Worm (Caenorhabditis elegans) whole organism, L3 larva: Measurements from ENCODE around the gene col-71.

Experiments
- ama-1 ChIP-seq: fragments of 150-350 bp; optimal IDR thresholded peaks from 2 replicates; lab custom pipeline; 2018
- elt-2 ChIP-seq: sonication (generic microtip); optimal IDR thresholded peaks from 2 replicates; lab custom pipeline; 2016; ENCODE audit warnings: missing genetic modification reagents, mild to moderate bottlenecking, missing genetic modification characterization, missing compliant biosample characterization
- elt-3 ChIP-seq, 3 experiments: fragments of 150-350 bp in 1 of 3; sonication (generic microtip) in 2 of 3; optimal IDR thresholded peaks; 2 replicates in 2 of 3; 4 replicates in 1 of 3; lab custom pipeline; 2014 to 2017; ENCODE audit warnings: missing biosample characterization in 3 of 3, missing genetic modification characterization in 3 of 3
- eor-1 ChIP-seq, 2 experiments: fragments of 150-350 bp; optimal IDR thresholded peaks; 2 replicates each; lab custom pipeline; 2014 to 2018; ENCODE audit warnings: missing biosample characterization in 2 of 2, missing genetic modification characterization in 2 of 2
- fos-1 ChIP-seq: fragments of 150-350 bp; optimal IDR thresholded peaks from 2 replicates; lab custom pipeline; 2014; ENCODE audit warnings: missing biosample characterization, missing genetic modification characterization
- lin-39 ChIP-seq: fragments of 150-350 bp; optimal IDR thresholded peaks from 2 replicates; lab custom pipeline; 2018; ENCODE audit warnings: missing biosample characterization, missing genetic modification reagents, missing genetic modification characterization
- nfya-1 ChIP-seq: sonication (generic microtip); optimal IDR thresholded peaks from 2 replicates; lab custom pipeline; 2017; ENCODE audit warnings: missing genetic modification characterization, mild to moderate bottlenecking, missing compliant biosample characterization, antibody characterized with exemption, moderate library complexity; ENCODE audit not compliant: insufficient read depth
- nhr-11 ChIP-seq: fragments of 150-350 bp; optimal IDR thresholded peaks from 2 replicates; lab custom pipeline; 2014; ENCODE audit warnings: missing biosample characterization, missing genetic modification characterization
- nhr-237 ChIP-seq: fragments of 150-350 bp; optimal IDR thresholded peaks from 2 replicates; lab custom pipeline; 2014; ENCODE audit warnings: missing biosample characterization, missing genetic modification characterization
- nhr-25 ChIP-seq: sonication (generic microtip); optimal IDR thresholded peaks from 2 replicates; lab custom pipeline; 2017; ENCODE audit warnings: missing biosample characterization, missing genetic modification characterization
- pqm-1 ChIP-seq: fragments of 150-350 bp; optimal IDR thresholded peaks from 2 replicates; lab custom pipeline; 2017; ENCODE audit warnings: missing biosample characterization, missing genetic modification characterization, inconsistent platforms
- ztf-11 ChIP-seq: fragments of 150-350 bp; optimal IDR thresholded peaks from 2 replicates; lab custom pipeline; 2014; ENCODE audit warnings: missing biosample characterization, missing genetic modification characterization

ce11 chrII:3528256-3528655 is 25.9 kb upstream of the col-71 start, which contains the start of gene ncs-6:
- TF ChIP-seq eor-1 (tag; optimal IDR thresholded peaks at IDR 0.05; lab: Kevin White, UChicago) = no peak
- TF ChIP-seq ama-1 (lab: Kevin White, UChicago) = no peak
- no peak for TF ChIP-seq nhr-11 (tag; lab: Kevin White, UChicago)
- TF ChIP-seq ztf-11 (tag; lab: Kevin White, UChicago) = no peak
- TF ChIP-seq elt-2 (tag; lab: Kevin White, UChicago) = no peak
- TF ChIP-seq lin-39 (tag; lab: Kevin White, UChicago) = no peak
- no peak for TF ChIP-seq elt-3 (tag; optimal IDR thresholded peaks at IDR 0.05; lab: Kevin White, UChicago)
- TF ChIP-seq fos-1 (tag; lab: Kevin White, UChicago) = no peak
- TF ChIP-seq nfya-1 (tag; lab: Kevin White, UChicago) = no peak
- TF ChIP-seq nhr-25 (tag; lab: Kevin White, UChicago) = no peak
- TF ChIP-seq nhr-237 (tag; lab: Kevin White, UChicago) = no peak
- no peak for TF ChIP-seq pqm-1 (tag; lab: Kevin White, UChicago)
